Worm (Caenorhabditis elegans) whole organism, young adult: ENCODE data around the gene sre-2.

Source experiments
- B0261.1 ChIP-seq: sonication (generic microtip); optimal IDR thresholded peaks from 2 replicates; lab custom pipeline; 2016; ENCODE audit warnings: mild to moderate bottlenecking, missing genetic modification characterization, moderate library complexity, missing compliant biosample characterization
- F39B2.1 ChIP-seq: fragments of 200-800 bp; sonication (Bioruptor generic); IDR thresholded peaks from 2 replicates; pipeline ENCODE4 v1.3.6; 2022; ENCODE audit warnings: missing genetic modification reagents, missing genetic modification characterization, missing compliant biosample characterization
- F49E8.2 ChIP-seq: sonication (generic microtip); optimal IDR thresholded peaks from 3 replicates; lab custom pipeline; 2017; ENCODE audit warnings: missing genetic modification characterization, mild to moderate bottlenecking, missing compliant biosample characterization, antibody characterized with exemption, moderate library complexity; ENCODE audit not compliant: insufficient read depth
- F55B11.4 ChIP-seq: sonication (generic microtip); optimal IDR thresholded peaks from 2 replicates; lab custom pipeline; 2016; ENCODE audit warnings: missing compliant biosample characterization, missing genetic modification characterization, borderline replicate concordance; ENCODE audit not compliant: insufficient read depth
- K12H6.12 ChIP-seq: fragments of 200-800 bp; sonication (Bioruptor generic); optimal IDR thresholded peaks from 2 replicates; lab custom pipeline; 2018; ENCODE audit warnings: mild to moderate bottlenecking, missing genetic modification characterization, missing compliant biosample characterization
- T26A5.8 ChIP-seq: sonication (generic microtip); optimal IDR thresholded peaks from 2 replicates; lab custom pipeline; 2016; ENCODE audit warnings: missing genetic modification characterization, missing compliant biosample characterization
- Y53F4B.3 ChIP-seq: fragments of 200-800 bp; sonication (Bioruptor generic); IDR thresholded peaks from 2 replicates; pipeline ENCODE4 v1.3.6; 2022; ENCODE audit warnings: missing genetic modification reagents, missing genetic modification characterization, missing compliant biosample characterization
- Y79H2A.3 ChIP-seq: fragments of 200-800 bp; sonication (Bioruptor generic); conservative IDR thresholded peaks from 2 replicates; pipeline ENCODE4 v1.3.6; 2022; ENCODE audit warnings: missing genetic modification reagents, missing genetic modification characterization, missing compliant biosample characterization
- akir-1 ChIP-seq: fragments of 200-800 bp; sonication (Bioruptor generic); optimal IDR thresholded peaks from 2 replicates; lab custom pipeline; 2018; ENCODE audit warnings: mild to moderate bottlenecking, missing genetic modification characterization, moderate library complexity, missing compliant biosample characterization
- aptf-2 ChIP-seq: fragments of 200-800 bp; sonication (Bioruptor generic); conservative IDR thresholded peaks from 2 replicates; pipeline ENCODE4 v1.3.6; 2022; ENCODE audit warnings: missing genetic modification reagents, missing genetic modification characterization, missing compliant biosample characterization
- attf-3 ChIP-seq: fragments of 200-800 bp; sonication (Bioruptor generic); conservative IDR thresholded peaks from 2 replicates; pipeline ENCODE4 v1.3.6; 2022; ENCODE audit warnings: missing genetic modification reagents, missing genetic modification characterization, missing compliant biosample characterization
- attf-6 ChIP-seq: fragments of 200-800 bp; sonication (Bioruptor generic); IDR thresholded peaks from 2 replicates; pipeline ENCODE4 v1.3.6; 2022; ENCODE audit warnings: missing genetic modification reagents, missing genetic modification characterization, missing compliant biosample characterization
- bed-2 ChIP-seq: fragments of 200-800 bp; sonication (Bioruptor generic); IDR thresholded peaks from 2 replicates; pipeline ENCODE4 v1.3.6; 2022; ENCODE audit warnings: missing genetic modification reagents, missing genetic modification characterization, missing compliant biosample characterization
- cebp-1 ChIP-seq, 2 experiments: fragments of 200-800 bp in 1 of 2; sonication (Bioruptor generic) in 1 of 2; sonication (generic microtip) in 1 of 2; IDR thresholded peaks in 1 of 2; optimal IDR thresholded peaks in 1 of 2; 2 replicates each; pipeline versions ENCODE4 v1.3.6 to Lab custom; 2017 to 2022; ENCODE audit warnings: missing compliant biosample characterization in 2 of 2, missing genetic modification characterization in 2 of 2, mild to moderate bottlenecking in 1 of 2, missing genetic modification reagents in 1 of 2, moderate library complexity in 1 of 2
- cebp-2 ChIP-seq: fragments of 200-800 bp; sonication (Bioruptor generic); IDR thresholded peaks from 2 replicates; pipeline ENCODE4 v1.3.6; 2022; ENCODE audit warnings: missing genetic modification characterization, missing compliant biosample characterization
- ceh-100 ChIP-seq: fragments of 200-800 bp; sonication (Bioruptor generic); IDR thresholded peaks from 2 replicates; pipeline ENCODE4 v1.3.6; 2022; ENCODE audit warnings: missing genetic modification reagents, missing genetic modification characterization, missing compliant biosample characterization
- ceh-27 ChIP-seq: fragments of 200-800 bp; sonication (Bioruptor generic); optimal IDR thresholded peaks from 2 replicates; lab custom pipeline; 2018; ENCODE audit warnings: mild to moderate bottlenecking, missing genetic modification characterization, moderate library complexity, missing compliant biosample characterization
- chd-7 ChIP-seq: sonication (generic microtip); optimal IDR thresholded peaks from 2 replicates; lab custom pipeline; 2016; ENCODE audit warnings: mild to moderate bottlenecking, missing genetic modification characterization, moderate library complexity, missing compliant biosample characterization
- efl-1 ChIP-seq: fragments of 150-350 bp; optimal IDR thresholded peaks from 2 replicates; lab custom pipeline; 2014; ENCODE audit warnings: missing biosample characterization, missing genetic modification reagents, missing genetic modification characterization
- egrh-3 ChIP-seq: fragments of 200-800 bp; sonication (Bioruptor generic); IDR thresholded peaks from 2 replicates; pipeline ENCODE4 v1.3.6; 2022; ENCODE audit warnings: missing genetic modification reagents, missing genetic modification characterization, missing compliant biosample characterization
- fkh-3 ChIP-seq: sonication (generic microtip); optimal IDR thresholded peaks from 2 replicates; lab custom pipeline; 2016; ENCODE audit warnings: mild to moderate bottlenecking, missing genetic modification characterization, missing compliant biosample characterization
- gei-17 ChIP-seq: fragments of 200-800 bp; sonication (Bioruptor generic); optimal IDR thresholded peaks from 2 replicates; lab custom pipeline; 2018; ENCODE audit warnings: mild to moderate bottlenecking, missing genetic modification characterization, missing compliant biosample characterization
- hmg-1.2 ChIP-seq: fragments of 200-800 bp; sonication (Bioruptor generic); IDR thresholded peaks from 2 replicates; pipeline ENCODE4 v1.3.6; 2022; ENCODE audit warnings: missing genetic modification reagents, missing genetic modification characterization, missing compliant biosample characterization
- lir-1 ChIP-seq: fragments of 200-800 bp; sonication (Bioruptor generic); conservative IDR thresholded peaks from 2 replicates; pipeline ENCODE4 v1.3.6; 2022; ENCODE audit warnings: missing genetic modification reagents, missing genetic modification characterization, missing compliant biosample characterization
- lsl-1 ChIP-seq: fragments of 200-800 bp; sonication (Bioruptor generic); optimal IDR thresholded peaks from 2 replicates; lab custom pipeline; 2018; ENCODE audit warnings: mild to moderate bottlenecking, missing genetic modification characterization, moderate library complexity, missing compliant biosample characterization
- madf-6 ChIP-seq: fragments of 200-800 bp; sonication (Bioruptor generic); IDR thresholded peaks from 2 replicates; pipeline ENCODE4 v1.3.6; 2022; ENCODE audit warnings: missing genetic modification reagents, missing genetic modification characterization, missing compliant biosample characterization
- mcd-1 ChIP-seq: fragments of 200-800 bp; sonication (Bioruptor generic); IDR thresholded peaks from 2 replicates; pipeline ENCODE4 v1.3.6; 2022; ENCODE audit warnings: missing genetic modification reagents, missing genetic modification characterization, missing compliant biosample characterization
- mel-28 ChIP-seq: sonication (generic microtip); optimal IDR thresholded peaks from 2 replicates; lab custom pipeline; 2016; ENCODE audit warnings: borderline replicate concordance, mild to moderate bottlenecking, missing genetic modification characterization, missing compliant biosample characterization
- nfya-1 ChIP-seq: sonication (generic microtip); optimal IDR thresholded peaks from 2 replicates; lab custom pipeline; 2017; ENCODE audit warnings: antibody characterized with exemption, missing compliant biosample characterization, missing genetic modification characterization, borderline replicate concordance; ENCODE audit not compliant: insufficient read depth
- rpc-1 ChIP-seq, 2 experiments: fragments of 150-350 bp in 1 of 2; sonication (generic microtip) in 1 of 2; optimal IDR thresholded peaks; 2 replicates each; lab custom pipeline; 2014 to 2018; ENCODE audit warnings: missing biosample characterization in 1 of 2, missing genetic modification characterization in 1 of 2, missing genetic modification reagents in 1 of 2, missing genotype in 1 of 2
- snpc-3.4 ChIP-seq: sonication (generic microtip); optimal IDR thresholded peaks from 2 replicates; lab custom pipeline; 2017; ENCODE audit warnings: missing genetic modification characterization, mild to moderate bottlenecking, missing compliant biosample characterization, antibody characterized with exemption, moderate library complexity, missing genotype, missing genetic modification reagents
- somi-1 ChIP-seq: fragments of 200-800 bp; sonication (Bioruptor generic); optimal IDR thresholded peaks from 2 replicates; lab custom pipeline; 2018; ENCODE audit warnings: mild to moderate bottlenecking, missing genetic modification characterization, missing compliant biosample characterization
- sptf-2 ChIP-seq: fragments of 200-800 bp; sonication (Bioruptor generic); optimal IDR thresholded peaks from 2 replicates; lab custom pipeline; 2018; ENCODE audit warnings: mild to moderate bottlenecking, missing genetic modification characterization, missing compliant biosample characterization
- tlf-1 ChIP-seq: fragments of 200-800 bp; sonication (Bioruptor generic); optimal IDR thresholded peaks from 2 replicates; lab custom pipeline; 2018; ENCODE audit warnings: mild to moderate bottlenecking, missing genetic modification characterization, missing compliant biosample characterization
- unc-62 ChIP-seq: fragments of 150-350 bp; optimal IDR thresholded peaks from 2 replicates; lab custom pipeline; 2014; ENCODE audit warnings: missing biosample characterization, missing genetic modification reagents, missing genetic modification characterization
- zfh-2 ChIP-seq: fragments of 200-800 bp; sonication (Bioruptor generic); conservative IDR thresholded peaks from 2 replicates; pipeline ENCODE4 v1.3.6; 2022; ENCODE audit warnings: missing genetic modification reagents, missing genetic modification characterization, missing compliant biosample characterization
- ztf-26 ChIP-seq: sonication (generic microtip); optimal IDR thresholded peaks from 2 replicates; lab custom pipeline; 2017; ENCODE audit warnings: missing genetic modification characterization, missing compliant biosample characterization

The sre-2 gene

ce11 chrII:8059532-8059931 is 42.4 kb downstream of the sre-2 start:
- TF ChIP-seq hmg-1.2 (GFP tag; lab: Robert Waterston, UW) (no peak), fkh-3 (no peak), akir-1 (GFP tag; lab: Kevin White, UChicago) (no peak), gei-17 (GFP tag; lab: Kevin White, UChicago) (no peak), T26A5.8 (tag; lab: Kevin White, UChicago) (no peak), lsl-1 (no peak), efl-1 (GFP tag; lab: Kevin White, UChicago) (no peak), cebp-1 (GFP tag; IDR thresholded peaks at IDR 0.05; lab: Robert Waterston, UW) (no peak), cebp-1 (tag; optimal IDR thresholded peaks at IDR 0.05; lab: Kevin White, UChicago) (no peak), chd-7 (tag; lab: Kevin White, UChicago) (no peak), ztf-26 (tag; lab: Kevin White, UChicago) (no peak), zfh-2 (GFP tag; lab: Robert Waterston, UW) (no peak), nfya-1 (no peak), somi-1 (GFP tag; lab: Kevin White, UChicago) (no peak), ceh-27 (GFP tag; lab: Kevin White, UChicago) (no peak)
- TF ChIP-seq, all 124 proteins: peak for 0

- no peak for TF ChIP-seq cebp-2 (GFP tag; lab: Robert Waterston, UW)
- TF ChIP-seq F49E8.2 (tag; lab: Kevin White, UChicago): no peak
- no peak for TF ChIP-seq snpc-3.4 (tag; lab: Kevin White, UChicago)
- no peak for TF ChIP-seq F55B11.4 (tag; lab: Kevin White, UChicago)
- no peak for TF ChIP-seq gei-17 (GFP tag; lab: Kevin White, UChicago)
- TF ChIP-seq ztf-26 (tag; lab: Kevin White, UChicago): no peak
- no peak for TF ChIP-seq B0261.1 (tag; lab: Kevin White, UChicago)
- no peak for TF ChIP-seq K12H6.12
- TF ChIP-seq tlf-1: no peak
- TF ChIP-seq Y79H2A.3 (GFP tag; lab: Robert Waterston, UW): no peak
- TF ChIP-seq aptf-2: no peak
- no peak for TF ChIP-seq mcd-1 (GFP tag; lab: Robert Waterston, UW)
- no peak for TF ChIP-seq F39B2.1 (GFP tag; lab: Robert Waterston, UW)
- TF ChIP-seq ceh-100: no peak
- TF ChIP-seq madf-6: no peak
- no peak for TF ChIP-seq hmg-1.2 (GFP tag; lab: Robert Waterston, UW)
- no peak for TF ChIP-seq bed-2 (GFP tag; lab: Robert Waterston, UW)
- no peak for TF ChIP-seq efl-1 (GFP tag; lab: Kevin White, UChicago)
These were observed 43.2 kb downstream of the sre-2 start, which contains the start of gene T05H10.8 for ce11 chrII:8058769-8059168. T05H10.8 (plus strand) TSS chrII:8059069.

ce11 chrII:8057911-8058310 is 44.0 kb downstream of the sre-2 start:
- TF ChIP-seq snpc-3.4 (tag; lab: Kevin White, UChicago) (no peak), sptf-2 (GFP tag; lab: Kevin White, UChicago) (no peak), unc-62 (GFP tag; lab: Kevin White, UChicago) (no peak), cebp-2 (GFP tag; lab: Robert Waterston, UW) (no peak), madf-6 (no peak), fkh-3 (no peak), rpc-1 (optimal IDR thresholded peaks at IDR 0.05; lab: Kevin White, UChicago) (no peak), rpc-1 (tag; optimal IDR thresholded peaks at IDR 0.05; lab: Kevin White, UChicago) (no peak), lir-1 (no peak), egrh-3 (GFP tag; lab: Robert Waterston, UW) (no peak), mel-28 (tag; lab: Kevin White, UChicago) (no peak), Y53F4B.3 (GFP tag; lab: Robert Waterston, UW) (no peak), attf-6 (GFP tag; lab: Robert Waterston, UW) (no peak), attf-3 (GFP tag; lab: Robert Waterston, UW) (no peak)
